Fruit fly (Drosophila melanogaster) whole organism, embryonic: ENCODE results near the gene Ets97D.

Source experiments
- Atf6 ChIP-seq: fragments of 200-800 bp; sonication (Bioruptor generic); IDR thresholded peaks from 2 replicates; pipeline ENCODE4 v1.3.6; 2022; ENCODE audit warnings: missing biosample characterization, missing genetic modification characterization
- Bteb2 ChIP-seq: fragments of 200-800 bp; sonication (Bioruptor generic); optimal IDR thresholded peaks from 2 replicates; lab custom pipeline; 2016; ENCODE audit warnings: missing biosample characterization, missing genetic modification characterization
- CG10431 ChIP-seq: fragments of 200-800 bp; sonication (Bioruptor generic); optimal IDR thresholded peaks from 3 replicates; lab custom pipeline; 2018; ENCODE audit warnings: missing biosample characterization, mild to moderate bottlenecking, missing genetic modification characterization
- CG10565 ChIP-seq: fragments of 200-800 bp; sonication (Bioruptor generic); optimal IDR thresholded peaks from 3 replicates; lab custom pipeline; 2016; ENCODE audit warnings: missing biosample characterization, mild to moderate bottlenecking, missing genetic modification characterization
- CG10979 ChIP-seq: fragments of 200-800 bp; sonication (Bioruptor generic); optimal IDR thresholded peaks from 2 replicates; lab custom pipeline; 2018; ENCODE audit warnings: missing biosample characterization, mild to moderate bottlenecking, missing genetic modification characterization, moderate library complexity
- CG11247 ChIP-seq: fragments of 200-800 bp; sonication (Bioruptor generic); IDR thresholded peaks from 2 replicates; pipeline ENCODE4 v1.3.6; 2022; ENCODE audit warnings: missing biosample characterization, missing genetic modification characterization
- CG11456 ChIP-seq: fragments of 200-800 bp; sonication (Bioruptor generic); IDR thresholded peaks from 3 replicates; pipeline ENCODE4 v1.3.6; 2022; ENCODE audit warnings: missing biosample characterization, missing genetic modification characterization
- CG11723 ChIP-seq: fragments of 200-800 bp; sonication (Bioruptor generic); optimal IDR thresholded peaks from 2 replicates; lab custom pipeline; 2017; ENCODE audit warnings: missing biosample characterization, mild to moderate bottlenecking, missing genetic modification characterization
- CG12391 ChIP-seq: fragments of 200-800 bp; sonication (Bioruptor generic); optimal IDR thresholded peaks from 3 replicates; lab custom pipeline; 2018; ENCODE audit warnings: missing biosample characterization, mild to moderate bottlenecking, missing genetic modification characterization, moderate library complexity
- CG12659 ChIP-seq: fragments of 200-800 bp; sonication (Bioruptor generic); optimal IDR thresholded peaks from 3 replicates; lab custom pipeline; 2017; ENCODE audit warnings: mild to moderate bottlenecking, missing biosample characterization, missing genetic modification reagents, missing genetic modification characterization
- CG12769 ChIP-seq: fragments of 200-800 bp; sonication (Bioruptor generic); optimal IDR thresholded peaks from 2 replicates; lab custom pipeline; 2019; ENCODE audit warnings: missing biosample characterization, mild to moderate bottlenecking, missing genetic modification characterization, moderate library complexity
- CG12942 ChIP-seq: fragments of 200-800 bp; sonication (Bioruptor generic); optimal IDR thresholded peaks from 3 replicates; lab custom pipeline; 2016; ENCODE audit warnings: missing biosample characterization, missing genetic modification characterization
- CG13123 ChIP-seq: fragments of 200-800 bp; sonication (Bioruptor generic); optimal IDR thresholded peaks from 2 replicates; lab custom pipeline; 2016; ENCODE audit warnings: missing biosample characterization, missing genetic modification characterization
- CG14667 ChIP-seq: fragments of 200-800 bp; sonication (Bioruptor generic); IDR thresholded peaks from 2 replicates; pipeline ENCODE4 v1.3.6; 2022; ENCODE audit warnings: missing biosample characterization, missing genetic modification characterization
- CG15073 ChIP-seq: fragments of 200-800 bp; sonication (Bioruptor generic); optimal IDR thresholded peaks from 2 replicates; lab custom pipeline; 2016; ENCODE audit warnings: missing biosample characterization, missing genetic modification characterization
- CG1529 ChIP-seq: fragments of 200-800 bp; sonication (Bioruptor generic); optimal IDR thresholded peaks from 3 replicates; lab custom pipeline; 2018; ENCODE audit warnings: missing biosample characterization, missing genetic modification characterization
- CG17612 ChIP-seq: fragments of 200-800 bp; sonication (Bioruptor generic); IDR thresholded peaks from 2 replicates; pipeline ENCODE4 v1.3.6; 2022; ENCODE audit warnings: missing biosample characterization, missing genetic modification characterization
- CG17802 ChIP-seq: fragments of 200-800 bp; sonication (Bioruptor generic); optimal IDR thresholded peaks from 2 replicates; lab custom pipeline; 2018; ENCODE audit warnings: missing biosample characterization, mild to moderate bottlenecking, missing genetic modification characterization, moderate library complexity
- CG17829 ChIP-seq: fragments of 200-800 bp; optimal IDR thresholded peaks from 2 replicates; lab custom pipeline; 2019; ENCODE audit warnings: missing biosample characterization, mild to moderate bottlenecking, missing genetic modification characterization, moderate library complexity
- CG3163 ChIP-seq: fragments of 200-800 bp; sonication (Bioruptor generic); optimal IDR thresholded peaks from 3 replicates; lab custom pipeline; 2016; ENCODE audit warnings: missing biosample characterization, missing genetic modification characterization
- CG32532 ChIP-seq: fragments of 200-800 bp; sonication (Bioruptor generic); IDR thresholded peaks from 2 replicates; pipeline ENCODE4 v1.3.6; 2022; ENCODE audit warnings: missing biosample characterization, missing genetic modification characterization
- CG4820 ChIP-seq: fragments of 200-800 bp; sonication (Bioruptor generic); optimal IDR thresholded peaks from 3 replicates; lab custom pipeline; 2016; ENCODE audit warnings: missing biosample characterization, missing genetic modification characterization
- CG5245 ChIP-seq: fragments of 200-800 bp; sonication (Bioruptor generic); optimal IDR thresholded peaks from 3 replicates; lab custom pipeline; 2016; ENCODE audit warnings: missing biosample characterization, missing genetic modification characterization
- CG6654 ChIP-seq: fragments of 200-800 bp; sonication (Bioruptor generic); optimal IDR thresholded peaks from 2 replicates; lab custom pipeline; 2017; ENCODE audit warnings: missing biosample characterization, mild to moderate bottlenecking, missing genetic modification characterization
- CG7987 ChIP-seq: fragments of 200-800 bp; sonication (Bioruptor generic); optimal IDR thresholded peaks from 2 replicates; lab custom pipeline; 2018; ENCODE audit warnings: missing biosample characterization, mild to moderate bottlenecking, missing genetic modification characterization, moderate library complexity
- CG9817 ChIP-seq: fragments of 200-800 bp; sonication (Bioruptor generic); optimal IDR thresholded peaks from 2 replicates; lab custom pipeline; 2018; ENCODE audit warnings: missing biosample characterization, mild to moderate bottlenecking, missing genetic modification characterization, moderate library complexity
- Camta ChIP-seq: fragments of 200-800 bp; sonication (Bioruptor generic); optimal IDR thresholded peaks from 2 replicates; lab custom pipeline; 2016; ENCODE audit warnings: missing biosample characterization, missing genetic modification characterization
- Dfd ChIP-seq, 2 experiments: fragments of >200 bp; optimal IDR thresholded peaks; 2 replicates each; lab custom pipeline; 2017; ENCODE audit warnings: missing biosample characterization in 2 of 2, missing genetic modification characterization in 2 of 2
- Dip2 ChIP-seq: fragments of 200-800 bp; sonication (Bioruptor generic); IDR thresholded peaks from 2 replicates; pipeline ENCODE4 v1.3.6; 2022; ENCODE audit warnings: missing biosample characterization, missing genetic modification characterization
- Fer2 ChIP-seq: fragments of 200-800 bp; sonication (Bioruptor generic); optimal IDR thresholded peaks from 2 replicates; lab custom pipeline; 2018; ENCODE audit warnings: missing biosample characterization, mild to moderate bottlenecking, missing genetic modification characterization, moderate library complexity
- Hmr ChIP-seq: fragments of 200-800 bp; sonication (Bioruptor generic); optimal IDR thresholded peaks from 3 replicates; lab custom pipeline; 2017; ENCODE audit warnings: mild to moderate bottlenecking, missing biosample characterization, missing genetic modification reagents, missing genetic modification characterization
- Kr ChIP-seq: fragments of 200-800 bp; sonication (Bioruptor generic); optimal IDR thresholded peaks from 2 replicates; lab custom pipeline; 2017; ENCODE audit warnings: missing biosample characterization, mild to moderate bottlenecking, missing genetic modification characterization
- Lim3 ChIP-seq: fragments of 200-800 bp; sonication (Bioruptor generic); IDR thresholded peaks from 2 replicates; pipeline ENCODE4 v1.3.6; 2022; ENCODE audit warnings: missing biosample characterization, missing genetic modification characterization
- Lpt ChIP-seq: fragments of >200 bp; optimal IDR thresholded peaks from 2 replicates; lab custom pipeline; 2018; ENCODE audit warnings: missing biosample characterization, missing genetic modification characterization
- NFAT ChIP-seq: fragments of 200-800 bp; sonication (Bioruptor generic); IDR thresholded peaks from 2 replicates; pipeline ENCODE4 v1.3.6; 2022; ENCODE audit warnings: missing biosample characterization, missing genetic modification characterization
- NK7.1 ChIP-seq: fragments of 200-800 bp; sonication (Bioruptor generic); optimal IDR thresholded peaks from 3 replicates; lab custom pipeline; 2016; ENCODE audit warnings: missing biosample characterization, missing genetic modification characterization
- PHDP ChIP-seq: fragments of 200-800 bp; sonication (Bioruptor generic); optimal IDR thresholded peaks from 3 replicates; lab custom pipeline; 2018; ENCODE audit warnings: missing biosample characterization, mild to moderate bottlenecking, missing genetic modification characterization, moderate library complexity
- Scr ChIP-seq: fragments of 200-800 bp; sonication (Bioruptor generic); IDR thresholded peaks from 2 replicates; pipeline ENCODE4 v1.3.6; 2022; ENCODE audit warnings: missing biosample characterization, missing genetic modification characterization; ENCODE audit not compliant: partially characterized antibody
- Usf ChIP-seq: fragments of 200-800 bp; sonication (Bioruptor generic); optimal IDR thresholded peaks from 2 replicates; lab custom pipeline; 2017; ENCODE audit warnings: missing genotype, missing biosample characterization, missing genetic modification characterization
- bsh ChIP-seq, 2 experiments: fragments of 200-800 bp; sonication (Bioruptor generic); optimal IDR thresholded peaks; 2 replicates each; lab custom pipeline; 2017 to 2018; ENCODE audit warnings: mild to moderate bottlenecking in 2 of 2, missing biosample characterization in 2 of 2, missing genetic modification characterization in 2 of 2, moderate library complexity in 1 of 2
- dimm ChIP-seq: fragments of 200-800 bp; sonication (Bioruptor generic); IDR thresholded peaks from 2 replicates; pipeline ENCODE4 v1.3.6; 2022; ENCODE audit warnings: missing biosample characterization, missing genetic modification characterization
- dmrt11E ChIP-seq: fragments of 200-800 bp; sonication (Bioruptor generic); optimal IDR thresholded peaks from 3 replicates; lab custom pipeline; 2018; ENCODE audit warnings: missing biosample characterization, mild to moderate bottlenecking, missing genetic modification characterization, moderate library complexity
- dmrt99B ChIP-seq: fragments of 200-800 bp; sonication (Bioruptor generic); optimal IDR thresholded peaks from 2 replicates; lab custom pipeline; 2018; ENCODE audit warnings: missing biosample characterization, mild to moderate bottlenecking, missing genetic modification characterization, moderate library complexity
- eve ChIP-seq, 2 experiments: fragments of >200 bp; optimal IDR thresholded peaks; 2 replicates each; lab custom pipeline; 2017; ENCODE audit warnings: missing biosample characterization in 2 of 2, missing genetic modification characterization in 2 of 2
- grn ChIP-seq: fragments of 200-800 bp; sonication (Bioruptor generic); optimal IDR thresholded peaks from 3 replicates; lab custom pipeline; 2017; ENCODE audit warnings: missing biosample characterization, missing genetic modification characterization
- ham ChIP-seq: fragments of 200-800 bp; sonication (Bioruptor generic); IDR thresholded peaks from 2 replicates; pipeline ENCODE4 v1.3.6; 2022; ENCODE audit warnings: missing biosample characterization, missing genetic modification characterization
- ind ChIP-seq: fragments of 200-800 bp; sonication (Bioruptor generic); optimal IDR thresholded peaks from 3 replicates; lab custom pipeline; 2016; ENCODE audit warnings: missing biosample characterization, missing genetic modification characterization
- lbe ChIP-seq: fragments of 200-800 bp; sonication (Bioruptor generic); optimal IDR thresholded peaks from 2 replicates; lab custom pipeline; 2016; ENCODE audit warnings: missing biosample characterization, mild to moderate bottlenecking, missing genetic modification characterization
- odd ChIP-seq: fragments of 200-800 bp; sonication (Bioruptor generic); optimal IDR thresholded peaks from 2 replicates; lab custom pipeline; 2017; ENCODE audit warnings: missing biosample characterization, mild to moderate bottlenecking, missing genetic modification characterization
- p53 ChIP-seq: fragments of 200-800 bp; sonication (Bioruptor generic); optimal IDR thresholded peaks from 2 replicates; lab custom pipeline; 2016; ENCODE audit warnings: missing biosample characterization, missing genetic modification characterization
- toy ChIP-seq: fragments of 200-800 bp; sonication (Bioruptor generic); IDR thresholded peaks from 2 replicates; pipeline ENCODE4 v1.3.6; 2022; ENCODE audit warnings: missing biosample characterization, missing genetic modification characterization

Ets97D gene

dm6 chr3R:26875544-26876027 is 37.1 kb downstream of the Ets97D start, which contains the start of gene Rb97D (continued):
- TF ChIP-seq CG17802 (tag; lab: Kevin White, UChicago) (peak; percentile 36), dimm (GFP tag; lab: Robert Waterston, UW) (no peak), CG13123 (GFP tag; lab: Kevin White, UChicago) (peak; percentile 24), CG5245 (peak; percentile 55), CG10979 (tag; lab: Kevin White, UChicago) (peak; percentile 59), p53 (GFP tag; lab: Kevin White, UChicago) (peak; percentile 19), ind (GFP tag; lab: Kevin White, UChicago) (peak; percentile 67), PHDP (tag; lab: Kevin White, UChicago) (peak; percentile 71), CG12659 (GFP tag; lab: Kevin White, UChicago) (peak; percentile 72), CG17829 (tag; lab: Kevin White, UChicago) (peak; percentile 78), CG3163 (peak; percentile 34), Scr (peak; percentile 91), CG10565 (GFP tag; lab: Kevin White, UChicago) (no peak), dmrt99B (tag; lab: Kevin White, UChicago) (peak; percentile 52), Lim3 (GFP tag; lab: Robert Waterston, UW) (no peak), CG14667 (peak; percentile 51; the same call in 1 of the 2 replicates), CG17612 (GFP tag; lab: Robert Waterston, UW) (no peak), odd (GFP tag; lab: Kevin White, UChicago) (no peak), CG12391 (tag; lab: Kevin White, UChicago) (peak; percentile 72), bsh (GFP tag; optimal IDR thresholded peaks at IDR 0.05; lab: Kevin White, UChicago) (peak in 1 of 2 experiments; percentile 65), CG6654 (GFP tag; lab: Kevin White, UChicago) (peak; percentile 19), Fer2 (tag; lab: Kevin White, UChicago) (peak; percentile 69), NK7.1 (no peak), CG9817 (peak; percentile 71), lbe (GFP tag; lab: Kevin White, UChicago) (peak; percentile 41), CG10431 (GFP tag; lab: Kevin White, UChicago) (peak; percentile 30), CG7987 (GFP tag; lab: Kevin White, UChicago) (no peak), CG11456 (GFP tag; lab: Robert Waterston, UW) (peak; percentile 78), CG4820 (GFP tag; lab: Kevin White, UChicago) (peak; percentile 62), Lpt (GFP tag; lab: Kevin White, UChicago) (no peak), Usf (GFP tag; lab: Kevin White, UChicago) (peak; percentile 43), Kr (GFP tag; lab: Kevin White, UChicago) (no peak), Camta (peak; percentile 71), CG1529 (GFP tag; lab: Kevin White, UChicago) (peak; percentile 49), grn (GFP tag; lab: Kevin White, UChicago) (peak; percentile 8), Atf6 (peak; percentile 52; the same call in 1 of the 2 replicates), Dfd (GFP tag; optimal IDR thresholded peaks at IDR 0.05; lab: Kevin White, UChicago) (no peak), NFAT (GFP tag; lab: Robert Waterston, UW) (peak; percentile 81), CG12942 (GFP tag; lab: Kevin White, UChicago) (peak; percentile 48), CG32532 (peak; percentile 83), Hmr (GFP tag; lab: Kevin White, UChicago) (peak; percentile 69), CG11723 (peak; percentile 26), Dip2 (GFP tag; lab: Robert Waterston, UW) (no peak), CG11247 (peak; percentile 51), toy (GFP tag; lab: Robert Waterston, UW) (no peak), CG15073 (GFP tag; lab: Kevin White, UChicago) (no peak), CG12769 (peak; percentile 75), Bteb2 (GFP tag; lab: Kevin White, UChicago) (peak; percentile 76), eve (GFP tag; optimal IDR thresholded peaks at IDR 0.05; lab: Kevin White, UChicago) (no peak), ham (GFP tag; lab: Robert Waterston, UW) (no peak), dmrt11E (tag; lab: Kevin White, UChicago) (peak; percentile 70)
